Worm (Caenorhabditis elegans) whole organism, L2 larva: Measurements from ENCODE around the gene F32D1.11.

Source experiments
- C34F6.9 ChIP-seq: fragments of 150-350 bp; optimal IDR thresholded peaks from 2 replicates; lab custom pipeline; 2014; ENCODE audit warnings: missing biosample characterization, missing genetic modification characterization
- ZK546.5 ChIP-seq: sonication (generic microtip); optimal IDR thresholded peaks from 2 replicates; lab custom pipeline; 2017; ENCODE audit warnings: missing biosample characterization, missing genetic modification characterization
- aly-2 ChIP-seq: fragments of 150-350 bp; optimal IDR thresholded peaks from 2 replicates; lab custom pipeline; 2014; ENCODE audit warnings: missing biosample characterization, missing genetic modification characterization
- ceh-82 ChIP-seq: fragments of 150-350 bp; optimal IDR thresholded peaks from 2 replicates; lab custom pipeline; 2014; ENCODE audit warnings: missing biosample characterization, missing genetic modification characterization
- lin-39 ChIP-seq: fragments of 150-350 bp; optimal IDR thresholded peaks from 2 replicates; lab custom pipeline; 2014; ENCODE audit warnings: missing biosample characterization, missing genetic modification reagents, missing genetic modification characterization
- nhr-10 ChIP-seq: sonication (generic microtip); optimal IDR thresholded peaks from 2 replicates; lab custom pipeline; 2017; ENCODE audit warnings: missing biosample characterization, missing genetic modification characterization
- nhr-12 ChIP-seq: fragments of 150-350 bp; optimal IDR thresholded peaks from 2 replicates; lab custom pipeline; 2014; ENCODE audit warnings: missing biosample characterization, missing genetic modification characterization
- nhr-21 ChIP-seq: fragments of 150-350 bp; optimal IDR thresholded peaks from 2 replicates; lab custom pipeline; 2014; ENCODE audit warnings: missing biosample characterization, missing genetic modification characterization
- nhr-237 ChIP-seq: fragments of 150-350 bp; optimal IDR thresholded peaks from 2 replicates; lab custom pipeline; 2014; ENCODE audit warnings: missing biosample characterization, missing genetic modification characterization
- sem-4 ChIP-seq: fragments of 150-350 bp; optimal IDR thresholded peaks from 2 replicates; lab custom pipeline; 2014; ENCODE audit warnings: missing biosample characterization, missing genetic modification reagents, missing genetic modification characterization
- unc-39 ChIP-seq: fragments of 150-350 bp; optimal IDR thresholded peaks from 2 replicates; lab custom pipeline; 2014; ENCODE audit warnings: missing biosample characterization, missing genetic modification characterization
- unc-62 ChIP-seq: fragments of 150-350 bp; optimal IDR thresholded peaks from 2 replicates; lab custom pipeline; 2014; ENCODE audit warnings: missing biosample characterization, missing genetic modification reagents, missing genetic modification characterization
- zag-1 ChIP-seq: fragments of 150-350 bp; optimal IDR thresholded peaks from 2 replicates; lab custom pipeline; 2014; ENCODE audit warnings: missing biosample characterization, missing genetic modification characterization

- TF ChIP-seq sem-4 (tag; lab: Kevin White, UChicago) = no peak
- no peak for TF ChIP-seq nhr-21 (tag; lab: Kevin White, UChicago)
- TF ChIP-seq ceh-82 (tag; lab: Kevin White, UChicago) = no peak
- no peak for TF ChIP-seq nhr-12 (tag; lab: Kevin White, UChicago)
- TF ChIP-seq C34F6.9 (tag; lab: Kevin White, UChicago) = no peak
- no peak for TF ChIP-seq aly-2 (tag; lab: Kevin White, UChicago)
- TF ChIP-seq lin-39 (tag; lab: Kevin White, UChicago) = no peak
- TF ChIP-seq nhr-10 (tag; lab: Kevin White, UChicago) = no peak
- no peak for TF ChIP-seq unc-62 (GFP tag; lab: Kevin White, UChicago)
- TF ChIP-seq unc-39 = no peak
- TF ChIP-seq nhr-237 = no peak
- no peak for TF ChIP-seq ZK546.5 (tag; lab: Kevin White, UChicago)
- TF ChIP-seq zag-1 (tag; lab: Kevin White, UChicago) = no peak
Observed at ce11 chrV:4414613-4415071, 48.3 kb upstream of the F32D1.11 start, which contains the start of gene grl-5.
